Fruit fly (Drosophila melanogaster) whole organism, embryonic: ENCODE data around the gene CG33233.

Experiments
- CG11696 ChIP-seq: fragments of 200-800 bp; sonication (Bioruptor generic); IDR thresholded peaks from 2 replicates; pipeline ENCODE4 v1.3.6; 2022; ENCODE audit warnings: missing biosample characterization, missing genetic modification characterization
- Mes4 ChIP-seq: fragments of 200-800 bp; sonication (Bioruptor generic); optimal IDR thresholded peaks from 2 replicates; lab custom pipeline; 2016; ENCODE audit warnings: missing biosample characterization, missing genetic modification characterization
- dmrt99B ChIP-seq: fragments of 200-800 bp; sonication (Bioruptor generic); optimal IDR thresholded peaks from 2 replicates; lab custom pipeline; 2018; ENCODE audit warnings: missing biosample characterization, mild to moderate bottlenecking, missing genetic modification characterization, moderate library complexity
- psq ChIP-seq: fragments of 200-800 bp; sonication (Bioruptor generic); optimal IDR thresholded peaks from 2 replicates; lab custom pipeline; 2017; ENCODE audit warnings: missing biosample characterization, missing genetic modification characterization
- zfh2 ChIP-seq: fragments of 200-800 bp; sonication (Bioruptor generic); optimal IDR thresholded peaks from 2 replicates; lab custom pipeline; 2016; ENCODE audit warnings: missing biosample characterization, missing genetic modification characterization

- TF ChIP-seq dmrt99B, result no peak
- TF ChIP-seq zfh2, result no peak
- TF ChIP-seq Mes4 (GFP tag; lab: Kevin White, UChicago), result no peak
- no peak for TF ChIP-seq psq
- TF ChIP-seq CG11696 (GFP tag; lab: Robert Waterston, UW), result no peak
These were observed 14.4 kb upstream of the CG33233 start, which contains the start of gene CG1143 for dm6 chr3L:2645068-2645467.
